Fruit fly (Drosophila melanogaster): ENCODE measurements around the gene promL.

dm6 chr3L:3114367-3114766, 13.2 kb downstream of the promL start, which contains the start of gene CG45067:
- no peak for TF ChIP-seq Crg-1 (GFP tag; optimal IDR thresholded peaks at IDR 0.05)
- TF ChIP-seq CG11617 (GFP tag; optimal IDR thresholded peaks at IDR 0.05) = no peak
- no peak for TF ChIP-seq CG7045 (GFP tag; optimal IDR thresholded peaks at IDR 0.05)
- no peak for TF ChIP-seq tj (GFP tag; optimal IDR thresholded peaks at IDR 0.05)
- no peak for TF ChIP-seq toe (GFP tag; optimal IDR thresholded peaks at IDR 0.05)
- no peak for TF ChIP-seq cic (GFP tag; optimal IDR thresholded peaks at IDR 0.05)
- TF ChIP-seq CG1620 (GFP tag; optimal IDR thresholded peaks at IDR 0.05) = no peak
- no peak for TF ChIP-seq bab1 (GFP tag; optimal IDR thresholded peaks at IDR 0.05)
- TF ChIP-seq CG7101 (tag; optimal IDR thresholded peaks at IDR 0.05) = no peak
- no peak for TF ChIP-seq CG5204 (GFP tag; optimal IDR thresholded peaks at IDR 0.05)

Measured in whole organism, adult.